Worm (Caenorhabditis elegans) whole organism, young adult: Measurements from ENCODE around the gene F13E6.2.

Experiments
- C17E4.6 ChIP-seq: fragments of 200-800 bp; sonication (Bioruptor generic); IDR thresholded peaks from 2 replicates; pipeline ENCODE4 v1.3.6; 2022; ENCODE audit warnings: missing genetic modification reagents, missing genetic modification characterization, missing compliant biosample characterization
- D2030.7 ChIP-seq: fragments of 200-800 bp; sonication (Bioruptor generic); IDR thresholded peaks from 2 replicates; pipeline ENCODE4 v1.3.6; 2022; ENCODE audit warnings: missing genetic modification reagents, missing genetic modification characterization, missing compliant biosample characterization
- F49E8.2 ChIP-seq: sonication (generic microtip); optimal IDR thresholded peaks from 3 replicates; lab custom pipeline; 2017; ENCODE audit warnings: missing genetic modification characterization, mild to moderate bottlenecking, missing compliant biosample characterization, antibody characterized with exemption, moderate library complexity; ENCODE audit not compliant: insufficient read depth
- K12H6.12 ChIP-seq: fragments of 200-800 bp; sonication (Bioruptor generic); optimal IDR thresholded peaks from 2 replicates; lab custom pipeline; 2018; ENCODE audit warnings: mild to moderate bottlenecking, missing genetic modification characterization, missing compliant biosample characterization
- Y53G8AR.9 ChIP-seq: fragments of 200-800 bp; sonication (Bioruptor generic); conservative IDR thresholded peaks from 2 replicates; pipeline ENCODE4 v1.3.6; 2022; ENCODE audit warnings: missing genetic modification reagents, missing genetic modification characterization, missing compliant biosample characterization
- Y56A3A.18 ChIP-seq: fragments of 200-800 bp; sonication (Bioruptor generic); IDR thresholded peaks from 2 replicates; pipeline ENCODE4 v1.3.6; 2022; ENCODE audit warnings: missing genetic modification reagents, missing genetic modification characterization, missing compliant biosample characterization
- Y79H2A.3 ChIP-seq: fragments of 200-800 bp; sonication (Bioruptor generic); conservative IDR thresholded peaks from 2 replicates; pipeline ENCODE4 v1.3.6; 2022; ENCODE audit warnings: missing genetic modification reagents, missing genetic modification characterization, missing compliant biosample characterization
- Y95B8A.8 ChIP-seq: fragments of 200-800 bp; sonication (Bioruptor generic); IDR thresholded peaks from 2 replicates; pipeline ENCODE4 v1.3.6; 2022; ENCODE audit warnings: missing genetic modification reagents, missing genetic modification characterization, missing compliant biosample characterization
- akir-1 ChIP-seq: fragments of 200-800 bp; sonication (Bioruptor generic); optimal IDR thresholded peaks from 2 replicates; lab custom pipeline; 2018; ENCODE audit warnings: mild to moderate bottlenecking, missing genetic modification characterization, moderate library complexity, missing compliant biosample characterization
- ama-1 ChIP-seq, 3 experiments: fragments of 150-350 bp in 1 of 3; sonication (generic microtip) in 2 of 3; optimal IDR thresholded peaks; 2 replicates each; lab custom pipeline; 2014 to 2018; ENCODE audit warnings: missing biosample characterization in 2 of 3, missing genetic modification characterization in 2 of 3, missing genetic modification reagents in 2 of 3
- attf-5 ChIP-seq: fragments of 200-800 bp; sonication (Bioruptor generic); optimal IDR thresholded peaks from 2 replicates; lab custom pipeline; 2018; ENCODE audit warnings: mild to moderate bottlenecking, missing genetic modification characterization, missing compliant biosample characterization
- cebp-1 ChIP-seq, 2 experiments: fragments of 200-800 bp in 1 of 2; sonication (Bioruptor generic) in 1 of 2; sonication (generic microtip) in 1 of 2; IDR thresholded peaks in 1 of 2; optimal IDR thresholded peaks in 1 of 2; 2 replicates each; pipeline versions ENCODE4 v1.3.6 to Lab custom; 2017 to 2022; ENCODE audit warnings: missing compliant biosample characterization in 2 of 2, missing genetic modification characterization in 2 of 2, mild to moderate bottlenecking in 1 of 2, missing genetic modification reagents in 1 of 2, moderate library complexity in 1 of 2
- ceh-100 ChIP-seq: fragments of 200-800 bp; sonication (Bioruptor generic); IDR thresholded peaks from 2 replicates; pipeline ENCODE4 v1.3.6; 2022; ENCODE audit warnings: missing genetic modification reagents, missing genetic modification characterization, missing compliant biosample characterization
- ceh-58 ChIP-seq: fragments of 200-800 bp; sonication (Bioruptor generic); IDR thresholded peaks from 2 replicates; pipeline ENCODE4 v1.3.6; 2022; ENCODE audit warnings: missing genetic modification characterization, missing compliant biosample characterization
- ceh-79 ChIP-seq: sonication (generic microtip); optimal IDR thresholded peaks from 2 replicates; lab custom pipeline; 2017; ENCODE audit warnings: mild to moderate bottlenecking, missing genetic modification characterization, missing compliant biosample characterization
- chd-7 ChIP-seq: sonication (generic microtip); optimal IDR thresholded peaks from 2 replicates; lab custom pipeline; 2016; ENCODE audit warnings: mild to moderate bottlenecking, missing genetic modification characterization, moderate library complexity, missing compliant biosample characterization
- dox-1 ChIP-seq: fragments of 200-800 bp; sonication (Bioruptor generic); IDR thresholded peaks from 2 replicates; pipeline ENCODE4 v1.3.6; 2022; ENCODE audit warnings: missing genetic modification reagents, missing genetic modification characterization, missing compliant biosample characterization
- dpff-1 ChIP-seq: sonication (generic microtip); optimal IDR thresholded peaks from 2 replicates; lab custom pipeline; 2017; ENCODE audit warnings: mild to moderate bottlenecking, missing genetic modification characterization, missing compliant biosample characterization
- efl-1 ChIP-seq: fragments of 150-350 bp; optimal IDR thresholded peaks from 2 replicates; lab custom pipeline; 2014; ENCODE audit warnings: missing biosample characterization, missing genetic modification reagents, missing genetic modification characterization
- egl-44 ChIP-seq: fragments of 200-800 bp; sonication (Bioruptor generic); IDR thresholded peaks from 2 replicates; pipeline ENCODE4 v1.3.6; 2022; ENCODE audit warnings: missing genetic modification reagents, missing genetic modification characterization, missing compliant biosample characterization
- ets-4 ChIP-seq: fragments of 200-800 bp; sonication (Bioruptor generic); optimal IDR thresholded peaks from 2 replicates; lab custom pipeline; 2018; ENCODE audit warnings: mild to moderate bottlenecking, missing genetic modification characterization, missing compliant biosample characterization
- hrde-1 ChIP-seq: sonication (generic microtip); optimal IDR thresholded peaks from 2 replicates; lab custom pipeline; 2016; ENCODE audit warnings: missing genetic modification characterization, mild to moderate bottlenecking, missing compliant biosample characterization, moderate library complexity, missing genotype, missing genetic modification reagents, borderline replicate concordance
- lin-26 ChIP-seq: fragments of 200-800 bp; sonication (Bioruptor generic); IDR thresholded peaks from 2 replicates; pipeline ENCODE4 v1.3.6; 2022; ENCODE audit warnings: missing genetic modification reagents, missing genetic modification characterization, missing compliant biosample characterization
- lin-40 ChIP-seq: sonication (generic microtip); optimal IDR thresholded peaks from 2 replicates; lab custom pipeline; 2016; ENCODE audit warnings: missing genetic modification characterization, mild to moderate bottlenecking, missing compliant biosample characterization, missing genotype, missing genetic modification reagents
- lsy-27 ChIP-seq: sonication (generic microtip); optimal IDR thresholded peaks from 2 replicates; lab custom pipeline; 2017; ENCODE audit warnings: missing genetic modification characterization, mild to moderate bottlenecking, missing compliant biosample characterization, antibody characterized with exemption, missing genotype, borderline replicate concordance; ENCODE audit not compliant: insufficient read depth
- madf-3 ChIP-seq: fragments of 200-800 bp; sonication (Bioruptor generic); IDR thresholded peaks from 2 replicates; pipeline ENCODE4 v1.3.6; 2022; ENCODE audit warnings: missing genetic modification reagents, missing genetic modification characterization, missing compliant biosample characterization
- mcd-1 ChIP-seq: fragments of 200-800 bp; sonication (Bioruptor generic); IDR thresholded peaks from 2 replicates; pipeline ENCODE4 v1.3.6; 2022; ENCODE audit warnings: missing genetic modification reagents, missing genetic modification characterization, missing compliant biosample characterization
- nfya-1 ChIP-seq: sonication (generic microtip); optimal IDR thresholded peaks from 2 replicates; lab custom pipeline; 2017; ENCODE audit warnings: antibody characterized with exemption, missing compliant biosample characterization, missing genetic modification characterization, borderline replicate concordance; ENCODE audit not compliant: insufficient read depth
- nfya-2 ChIP-seq: fragments of 200-800 bp; sonication (Bioruptor generic); IDR thresholded peaks from 2 replicates; pipeline ENCODE4 v1.3.6; 2022; ENCODE audit warnings: missing genetic modification reagents, missing genetic modification characterization, missing compliant biosample characterization
- nhr-27 ChIP-seq: fragments of 200-800 bp; sonication (Bioruptor generic); optimal IDR thresholded peaks from 2 replicates; lab custom pipeline; 2018; ENCODE audit warnings: mild to moderate bottlenecking, missing genetic modification characterization, moderate library complexity, missing compliant biosample characterization
- nhr-80 ChIP-seq: sonication (generic microtip); optimal IDR thresholded peaks from 2 replicates; lab custom pipeline; 2016; ENCODE audit warnings: missing genetic modification characterization, missing compliant biosample characterization
- repo-1 ChIP-seq: sonication (generic microtip); optimal IDR thresholded peaks from 2 replicates; lab custom pipeline; 2017; ENCODE audit warnings: mild to moderate bottlenecking, missing genetic modification characterization, missing compliant biosample characterization
- sdz-38 ChIP-seq: sonication (generic microtip); optimal IDR thresholded peaks from 2 replicates; lab custom pipeline; 2016; ENCODE audit warnings: missing genotype, missing genetic modification characterization, missing compliant biosample characterization
- snpc-4 ChIP-seq, 5 experiments: fragments of 150-350 bp in 1 of 5; sonication (generic microtip) in 4 of 5; optimal IDR thresholded peaks; 2 replicates each; lab custom pipeline; 2014 to 2018; ENCODE audit warnings: missing genetic modification characterization in 5 of 5, missing biosample characterization in 3 of 5, antibody characterized with exemption in 2 of 5, mild to moderate bottlenecking in 2 of 5, missing compliant biosample characterization in 2 of 5, missing genotype in 2 of 5, moderate library complexity in 2 of 5, missing genetic modification reagents in 1 of 5
- somi-1 ChIP-seq: fragments of 200-800 bp; sonication (Bioruptor generic); optimal IDR thresholded peaks from 2 replicates; lab custom pipeline; 2018; ENCODE audit warnings: mild to moderate bottlenecking, missing genetic modification characterization, missing compliant biosample characterization
- tbp1 ChIP-seq: fragments of 200-800 bp; sonication (Bioruptor generic); optimal IDR thresholded peaks from 2 replicates; lab custom pipeline; 2018; ENCODE audit warnings: mild to moderate bottlenecking, missing genetic modification characterization, missing compliant biosample characterization
- unc-130 ChIP-seq: sonication (generic microtip); optimal IDR thresholded peaks from 2 replicates; lab custom pipeline; 2016; ENCODE audit warnings: missing genetic modification reagents, missing genetic modification characterization, missing compliant biosample characterization
- ztf-26 ChIP-seq: sonication (generic microtip); optimal IDR thresholded peaks from 2 replicates; lab custom pipeline; 2017; ENCODE audit warnings: missing genetic modification characterization, missing compliant biosample characterization
- ztf-3 ChIP-seq: fragments of 200-800 bp; sonication (Bioruptor generic); optimal IDR thresholded peaks from 2 replicates; lab custom pipeline; 2018; ENCODE audit warnings: mild to moderate bottlenecking, missing genetic modification characterization, missing compliant biosample characterization
- ztf-6 ChIP-seq: fragments of 200-800 bp; sonication (Bioruptor generic); IDR thresholded peaks from 2 replicates; pipeline ENCODE4 v1.3.6; 2022; ENCODE audit warnings: missing genetic modification reagents, missing genetic modification characterization, missing compliant biosample characterization

The F13E6.2 gene

ce11 chrX:10689729-10690128 is 15.6 kb upstream of the F13E6.2 start:
- peak; percentile 62 for TF ChIP-seq lin-40
- TF ChIP-seq somi-1, result peak; percentile 27
- no peak for TF ChIP-seq Y56A3A.18 (GFP tag; lab: Robert Waterston, UW)
- TF ChIP-seq dpff-1 (tag; lab: Kevin White, UChicago), result no peak
- no peak for TF ChIP-seq attf-5 (GFP tag; lab: Kevin White, UChicago)
- TF ChIP-seq nhr-27 (tag; lab: Kevin White, UChicago), result no peak
- peak; percentile 15 for TF ChIP-seq ztf-26 (tag; lab: Kevin White, UChicago)

ce11 chrX:10688311-10688710 is 14.2 kb upstream of the F13E6.2 start:
- TF ChIP-seq ceh-79 (tag; lab: Kevin White, UChicago) (no peak), mcd-1 (GFP tag; lab: Robert Waterston, UW) (no peak), sdz-38 (no peak), lin-26 (peak; percentile 31; the same call in 1 of the 2 replicates), cebp-1 (GFP tag; IDR thresholded peaks at IDR 0.05; lab: Robert Waterston, UW) (no peak), cebp-1 (tag; optimal IDR thresholded peaks at IDR 0.05; lab: Kevin White, UChicago) (peak; percentile 21), hrde-1 (tag; lab: Kevin White, UChicago) (no peak), Y95B8A.8 (GFP tag; lab: Robert Waterston, UW) (no peak), snpc-4 (GFP tag; optimal IDR thresholded peaks at IDR 0.05; lab: Kevin White, UChicago) (no peak), snpc-4 (tag; optimal IDR thresholded peaks at IDR 0.05; lab: Kevin White, UChicago) (no peak), ceh-58 (GFP tag; lab: Robert Waterston, UW) (no peak), D2030.7 (GFP tag; lab: Robert Waterston, UW) (no peak), repo-1 (no peak), somi-1 (peak; percentile 64), C17E4.6 (no peak), tbp1 (peak; percentile 7), ztf-26 (tag; lab: Kevin White, UChicago) (peak; percentile 19), ama-1 (optimal IDR thresholded peaks at IDR 0.05; lab: Kevin White, UChicago) (peak; percentile 80), ama-1 (GFP tag; optimal IDR thresholded peaks at IDR 0.05; lab: Kevin White, UChicago) (no peak), F49E8.2 (tag; lab: Kevin White, UChicago) (no peak), lin-40 (peak; percentile 16)
- TF ChIP-seq, all 124 proteins: peak for 7

ce11 chrX:10687317-10687716 is 13.2 kb upstream of the F13E6.2 start:
- TF ChIP-seq cebp-1 (GFP tag; IDR thresholded peaks at IDR 0.05; lab: Robert Waterston, UW) (no peak), cebp-1 (tag; optimal IDR thresholded peaks at IDR 0.05; lab: Kevin White, UChicago) (peak; percentile 25), ceh-100 (no peak), ets-4 (GFP tag; lab: Kevin White, UChicago) (peak; percentile 20), nfya-2 (GFP tag; lab: Robert Waterston, UW) (no peak), nhr-80 (peak; percentile 79), akir-1 (GFP tag; lab: Kevin White, UChicago) (no peak), chd-7 (tag; lab: Kevin White, UChicago) (no peak), dox-1 (GFP tag; lab: Robert Waterston, UW) (0 out of 2 replicates have a peak, but pooled peaks have one; percentile 26), egl-44 (0 out of 2 replicates have a peak, but pooled peaks have one; percentile 21)
- TF ChIP-seq, all 124 proteins: peak for 5

ce11 chrX:10686487-10686886 is 12.4 kb upstream of the F13E6.2 start:
- no peak for TF ChIP-seq nhr-80
- TF ChIP-seq, all 124 proteins: peak for 0

- TF ChIP-seq ztf-6 (GFP tag; lab: Robert Waterston, UW) (no peak), K12H6.12 (tag; lab: Kevin White, UChicago) (peak; percentile 4), ztf-3 (no peak), mcd-1 (GFP tag; lab: Robert Waterston, UW) (no peak), madf-3 (GFP tag; lab: Robert Waterston, UW) (no peak), nfya-1 (tag; lab: Kevin White, UChicago) (no peak), efl-1 (no peak), lsy-27 (no peak), Y53G8AR.9 (GFP tag; lab: Robert Waterston, UW) (no peak), cebp-1 (GFP tag; IDR thresholded peaks at IDR 0.05; lab: Robert Waterston, UW) (no peak), cebp-1 (tag; optimal IDR thresholded peaks at IDR 0.05; lab: Kevin White, UChicago) (peak; percentile 50), Y79H2A.3 (no peak), unc-130 (GFP tag; lab: Kevin White, UChicago) (no peak)
Measured at ce11 chrX:10684533-10684932, 10.4 kb upstream of the F13E6.2 start.
